Fruit fly (Drosophila melanogaster) Kc167 (cell line): ENCODE results near the gene CG9240.

Source experiments
- Sin3A ChIP-seq: fragments of >200 bp; optimal IDR thresholded peaks from 2 replicates; lab custom pipeline; 2018; ENCODE audit warnings: missing external identifiers
- psq ChIP-seq: fragments of >200 bp; optimal IDR thresholded peaks from 2 replicates; lab custom pipeline; 2017; ENCODE audit warnings: missing external identifiers

DNA sequence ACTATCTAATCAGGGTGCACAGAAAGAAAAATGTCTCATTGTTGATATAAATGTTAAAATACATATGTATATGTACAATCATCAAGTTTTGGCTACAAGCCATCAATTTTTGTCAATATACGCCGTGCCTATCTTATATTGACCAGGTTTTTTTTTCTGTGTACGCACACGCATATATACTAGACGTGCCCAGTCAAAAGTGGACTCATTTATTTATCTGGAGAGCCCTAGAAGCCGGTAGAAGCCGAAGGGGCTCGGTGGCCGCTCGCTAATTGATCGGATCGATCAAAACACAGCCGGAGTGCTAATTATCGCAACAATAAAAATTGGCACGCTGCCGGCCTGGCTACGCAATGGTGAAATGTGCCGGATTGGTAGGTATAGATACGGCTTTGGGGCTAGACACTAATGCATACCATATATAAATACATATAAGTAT is 39.2 kb upstream of the CG9240 start:
- TF ChIP-seq psq (no peak), Sin3A (no peak)
